Worm (Caenorhabditis elegans) whole organism, young adult: Measurements from ENCODE around the gene srj-10.
"Not testable (repeated sequence)": the region's sequence is repeated elsewhere in the genome, so short reads cannot be mapped to it uniquely, and the experiment has no call there.

Experiments
- F37B4.10 ChIP-seq: fragments of 200-800 bp; sonication (Bioruptor generic); IDR thresholded peaks from 2 replicates; pipeline ENCODE4 v1.3.6; 2022; ENCODE audit warnings: missing genetic modification characterization, missing compliant biosample characterization
- akir-1 ChIP-seq: fragments of 200-800 bp; sonication (Bioruptor generic); optimal IDR thresholded peaks from 2 replicates; lab custom pipeline; 2018; ENCODE audit warnings: mild to moderate bottlenecking, missing genetic modification characterization, moderate library complexity, missing compliant biosample characterization
- egl-44 ChIP-seq: fragments of 200-800 bp; sonication (Bioruptor generic); IDR thresholded peaks from 2 replicates; pipeline ENCODE4 v1.3.6; 2022; ENCODE audit warnings: missing genetic modification reagents, missing genetic modification characterization, missing compliant biosample characterization
- lin-26 ChIP-seq: fragments of 200-800 bp; sonication (Bioruptor generic); IDR thresholded peaks from 2 replicates; pipeline ENCODE4 v1.3.6; 2022; ENCODE audit warnings: missing genetic modification reagents, missing genetic modification characterization, missing compliant biosample characterization
- madf-6 ChIP-seq: fragments of 200-800 bp; sonication (Bioruptor generic); IDR thresholded peaks from 2 replicates; pipeline ENCODE4 v1.3.6; 2022; ENCODE audit warnings: missing genetic modification reagents, missing genetic modification characterization, missing compliant biosample characterization
- pha-4 ChIP-seq: fragments of 150-350 bp; sonication (generic microtip); optimal IDR thresholded peaks from 2 replicates; lab custom pipeline; 2014; ENCODE audit warnings: missing biosample characterization, missing genetic modification reagents, missing genetic modification characterization
- snpc-1.3 ChIP-seq: sonication (generic microtip); optimal IDR thresholded peaks from 2 replicates; lab custom pipeline; 2017; ENCODE audit warnings: missing genetic modification characterization, mild to moderate bottlenecking, missing compliant biosample characterization, antibody characterized with exemption, moderate library complexity, missing genotype, missing genetic modification reagents; ENCODE audit not compliant: insufficient read depth
- snpc-4 ChIP-seq, 5 experiments: fragments of 150-350 bp in 1 of 5; sonication (generic microtip) in 4 of 5; optimal IDR thresholded peaks; 2 replicates each; lab custom pipeline; 2014 to 2018; ENCODE audit warnings: missing genetic modification characterization in 5 of 5, missing biosample characterization in 3 of 5, antibody characterized with exemption in 2 of 5, mild to moderate bottlenecking in 2 of 5, missing compliant biosample characterization in 2 of 5, missing genotype in 2 of 5, moderate library complexity in 2 of 5, missing genetic modification reagents in 1 of 5
- tbx-9 ChIP-seq: sonication (generic microtip); optimal IDR thresholded peaks from 2 replicates; lab custom pipeline; 2016; ENCODE audit warnings: borderline replicate concordance, missing genetic modification characterization, inconsistent platforms, missing compliant biosample characterization
- xnd-1 ChIP-seq: sonication (generic microtip); optimal IDR thresholded peaks from 2 replicates; lab custom pipeline; 2016; ENCODE audit warnings: missing genotype, missing genetic modification reagents, missing genetic modification characterization, missing compliant biosample characterization
- zim-3 ChIP-seq: sonication (generic microtip); optimal IDR thresholded peaks from 2 replicates; lab custom pipeline; 2017; ENCODE audit warnings: mild to moderate bottlenecking, missing genetic modification characterization, moderate library complexity, missing compliant biosample characterization
- ztf-3 ChIP-seq: fragments of 200-800 bp; sonication (Bioruptor generic); optimal IDR thresholded peaks from 2 replicates; lab custom pipeline; 2018; ENCODE audit warnings: mild to moderate bottlenecking, missing genetic modification characterization, missing compliant biosample characterization

- not testable (repeated sequence) for TF ChIP-seq lin-26 (GFP tag; lab: Robert Waterston, UW); tbx-9; pha-4; snpc-1.3 (tag; lab: Kevin White, UChicago); ztf-3 (GFP tag; lab: Kevin White, UChicago); akir-1 (GFP tag; lab: Kevin White, UChicago); F37B4.10; snpc-4 (GFP tag; optimal IDR thresholded peaks at IDR 0.05; lab: Kevin White, UChicago); snpc-4 (tag; optimal IDR thresholded peaks at IDR 0.05; lab: Kevin White, UChicago); zim-3 (tag; lab: Kevin White, UChicago); xnd-1 (tag; lab: Kevin White, UChicago); egl-44 (GFP tag; lab: Robert Waterston, UW); madf-6
Observed at ce11 chrV:16041925-16042742, 31.6 kb downstream of the srj-10 start, which contains the start of the genes his-2 and his-1.
